Fruit fly (Drosophila melanogaster) whole organism, wandering third instar larva: ENCODE results near the gene CG6527.

Experiments used
- Abd-B ChIP-seq: fragments of >200 bp; optimal IDR thresholded peaks from 2 replicates; lab custom pipeline; 2017; ENCODE audit warnings: missing biosample characterization, missing genetic modification characterization
- CG32264 ChIP-seq: fragments of 200-800 bp; sonication (Bioruptor generic); optimal IDR thresholded peaks from 2 replicates; lab custom pipeline; 2016; ENCODE audit warnings: missing biosample characterization, missing genetic modification characterization
- CrebA ChIP-seq: fragments of 200-800 bp; sonication (Bioruptor generic); optimal IDR thresholded peaks from 2 replicates; lab custom pipeline; 2016; ENCODE audit warnings: missing biosample characterization, mild to moderate bottlenecking, missing genetic modification characterization, borderline replicate concordance
- Dfd ChIP-seq: fragments of >200 bp; optimal IDR thresholded peaks from 2 replicates; lab custom pipeline; 2017; ENCODE audit warnings: missing biosample characterization, missing genetic modification characterization
- Dif ChIP-seq: fragments of 200-275, 200-300 bp; sonication (Bioruptor generic); optimal IDR thresholded peaks from 2 replicates; lab custom pipeline; 2018; ENCODE audit warnings: missing biosample characterization, missing genetic modification characterization; ENCODE audit not compliant: partially characterized antibody
- HLH106 ChIP-seq: fragments of 200-800 bp; optimal IDR thresholded peaks from 3 replicates; lab custom pipeline; 2019; ENCODE audit warnings: missing biosample characterization, mild to moderate bottlenecking, missing genetic modification characterization, moderate library complexity
- Hnf4 ChIP-seq: fragments of 200-800 bp; sonication (Bioruptor generic); optimal IDR thresholded peaks from 2 replicates; lab custom pipeline; 2016; ENCODE audit warnings: missing biosample characterization, mild to moderate bottlenecking, missing genetic modification characterization
- Hr78 ChIP-seq: fragments of >200 bp; optimal IDR thresholded peaks from 2 replicates; lab custom pipeline; 2017; ENCODE audit warnings: missing biosample characterization, missing genetic modification characterization
- Hr83 ChIP-seq: fragments of 200-300 bp; sonication (Bioruptor generic); optimal IDR thresholded peaks from 2 replicates; lab custom pipeline; 2016; ENCODE audit warnings: missing biosample characterization, mild to moderate bottlenecking, missing genetic modification characterization, moderate library complexity; ENCODE audit not compliant: poor library complexity, severe bottlenecking
- Jra ChIP-seq: sonication (Bioruptor generic); optimal IDR thresholded peaks from 2 replicates; lab custom pipeline; 2016; ENCODE audit warnings: missing biosample characterization, missing genetic modification characterization
- Mio ChIP-seq: sonication (Bioruptor generic); optimal IDR thresholded peaks from 2 replicates; lab custom pipeline; 2016; ENCODE audit warnings: missing biosample characterization, missing genetic modification characterization
- Myc ChIP-seq: fragments of >200 bp; optimal IDR thresholded peaks from 2 replicates; lab custom pipeline; 2017
- N ChIP-seq: fragments of >200 bp; optimal IDR thresholded peaks from 2 replicates; lab custom pipeline; 2018; ENCODE audit warnings: missing biosample characterization, missing external identifiers, missing genetic modification characterization
- OdsH ChIP-seq: fragments of 200-800 bp; sonication (Bioruptor generic); optimal IDR thresholded peaks from 2 replicates; lab custom pipeline; 2016; ENCODE audit warnings: missing biosample characterization, mild to moderate bottlenecking, missing genetic modification characterization
- Rel ChIP-seq, 2 experiments: fragments of 200-800 bp; sonication (Bioruptor generic) in 1 of 2; optimal IDR thresholded peaks; 2 replicates in 1 of 2; 3 replicates in 1 of 2; lab custom pipeline; 2016 to 2019; ENCODE audit warnings: mild to moderate bottlenecking in 2 of 2, missing biosample characterization in 2 of 2, missing genetic modification characterization in 2 of 2, moderate library complexity in 1 of 2
- Sp1 ChIP-seq: fragments of 200-800 bp; sonication (Bioruptor generic); optimal IDR thresholded peaks from 3 replicates; lab custom pipeline; 2019; ENCODE audit warnings: missing biosample characterization, mild to moderate bottlenecking, missing genetic modification characterization, moderate library complexity
- br ChIP-seq: fragments of 200-800 bp; sonication (Bioruptor generic); optimal IDR thresholded peaks from 2 replicates; lab custom pipeline; 2016; ENCODE audit warnings: missing biosample characterization, missing genetic modification characterization
- dl ChIP-seq, 2 experiments: fragments of 175-275, 200-275 bp in 1 of 2; fragments of 200-275 bp in 1 of 2; sonication (Bioruptor generic); optimal IDR thresholded peaks; lab custom pipeline; 2018; ENCODE audit warnings: mild to moderate bottlenecking in 2 of 2, missing biosample characterization in 2 of 2, missing genetic modification characterization in 2 of 2, moderate library complexity in 2 of 2; ENCODE audit not compliant: partially characterized antibody in 2 of 2, insufficient read depth in 1 of 2
- dmrt93B ChIP-seq: fragments of 200-800 bp; sonication (Bioruptor generic); optimal IDR thresholded peaks from 2 replicates; lab custom pipeline; 2018; ENCODE audit warnings: missing biosample characterization, mild to moderate bottlenecking, missing genetic modification characterization
- dsf ChIP-seq: sonication (Bioruptor generic); optimal IDR thresholded peaks from 2 replicates; lab custom pipeline; 2016; ENCODE audit warnings: missing biosample characterization, missing genetic modification characterization, borderline replicate concordance
- ey ChIP-seq: fragments of 200-800 bp; sonication (Bioruptor generic); optimal IDR thresholded peaks from 2 replicates; lab custom pipeline; 2016; ENCODE audit warnings: missing biosample characterization, missing genetic modification characterization
- foxo ChIP-seq, 2 experiments: fragments of 200-800 bp; sonication (Bioruptor generic); optimal IDR thresholded peaks; 2 replicates in 1 of 2; 3 replicates in 1 of 2; lab custom pipeline; 2016 to 2017; ENCODE audit warnings: missing biosample characterization in 2 of 2, missing genetic modification characterization in 2 of 2
- jim ChIP-seq: fragments of 175-275, 200-325 bp; sonication (Bioruptor generic); optimal IDR thresholded peaks from 2 replicates; lab custom pipeline; 2016; ENCODE audit warnings: missing biosample characterization, mild to moderate bottlenecking, missing genetic modification characterization
- lola ChIP-seq: fragments of >200 bp; optimal IDR thresholded peaks from 2 replicates; lab custom pipeline; 2017; ENCODE audit warnings: missing biosample characterization, missing genetic modification characterization
- pan ChIP-seq: fragments of >200 bp; optimal IDR thresholded peaks from 2 replicates; lab custom pipeline; 2017
- psq ChIP-seq: fragments of 200-800 bp; sonication (Bioruptor generic); optimal IDR thresholded peaks from 3 replicates; lab custom pipeline; 2017; ENCODE audit warnings: missing biosample characterization, mild to moderate bottlenecking, missing genetic modification characterization, moderate library complexity
- rgr ChIP-seq: fragments of 200-800 bp; sonication (Bioruptor generic); optimal IDR thresholded peaks from 3 replicates; lab custom pipeline; 2016; ENCODE audit warnings: missing biosample characterization, mild to moderate bottlenecking, missing genetic modification characterization
- sage ChIP-seq: fragments of 200-800 bp; sonication (Bioruptor generic); optimal IDR thresholded peaks from 2 replicates; lab custom pipeline; 2016; ENCODE audit warnings: missing biosample characterization, mild to moderate bottlenecking, missing genetic modification characterization
- tai ChIP-seq: sonication (Bioruptor generic); optimal IDR thresholded peaks from 2 replicates; lab custom pipeline; 2016; ENCODE audit warnings: missing biosample characterization, missing genetic modification characterization
- usp ChIP-seq: fragments of >200 bp; optimal IDR thresholded peaks from 2 replicates; lab custom pipeline; 2017; ENCODE audit warnings: missing biosample characterization, missing genetic modification characterization

The CG6527 gene

dm6 chr3L:10558982-10559381 is at the start of gene CG6527:
TSS of gene CG6527 (minus strand) at chr3L:10559082.
- no peak for TF ChIP-seq ey (GFP tag; lab: Kevin White, UChicago)
- TF ChIP-seq dsf (GFP tag; lab: Kevin White, UChicago): no peak
- no peak for TF ChIP-seq Myc (lab: Kevin White, UChicago)
- no peak for TF ChIP-seq tai (GFP tag; lab: Kevin White, UChicago)
- no peak for TF ChIP-seq pan (lab: Kevin White, UChicago)
- TF ChIP-seq foxo (GFP tag; optimal IDR thresholded peaks at IDR 0.05; lab: Kevin White, UChicago): no peak
- no peak for TF ChIP-seq lola
- TF ChIP-seq Abd-B (GFP tag; lab: Kevin White, UChicago): no peak
- no peak for TF ChIP-seq sage (GFP tag; lab: Kevin White, UChicago)
- no peak for TF ChIP-seq Hr83
- TF ChIP-seq Hr78 (GFP tag; lab: Kevin White, UChicago): no peak
- no peak for TF ChIP-seq Dif
- no peak for TF ChIP-seq Rel (GFP tag; optimal IDR thresholded peaks at IDR 0.05; lab: Kevin White, UChicago)
- TF ChIP-seq Rel (tag; optimal IDR thresholded peaks at IDR 0.05; lab: Kevin White, UChicago): no peak
- TF ChIP-seq N: no peak
- no peak for TF ChIP-seq CG32264 (GFP tag; lab: Kevin White, UChicago)
- TF ChIP-seq Jra (GFP tag; lab: Kevin White, UChicago): no peak
- no peak for TF ChIP-seq br (GFP tag; lab: Kevin White, UChicago)

- TF ChIP-seq Hnf4 (GFP tag; lab: Kevin White, UChicago): no peak
- no peak for TF ChIP-seq Mio (GFP tag; lab: Kevin White, UChicago)
- no peak for TF ChIP-seq usp (GFP tag; lab: Kevin White, UChicago)
- TF ChIP-seq, all 38 proteins: peak for 0
These were observed 40.6 kb upstream of the CG6527 start for dm6 chr3L:10599512-10599911.

dm6 chr3L:10584965-10585364 is 26.1 kb upstream of the CG6527 start:
- TF ChIP-seq CrebA (GFP tag; lab: Kevin White, UChicago) (no peak), Dfd (peak; percentile 94), Jra (GFP tag; lab: Kevin White, UChicago) (no peak), Mio (GFP tag; lab: Kevin White, UChicago) (no peak), dmrt93B (GFP tag; lab: Kevin White, UChicago) (no peak), rgr (GFP tag; lab: Kevin White, UChicago) (no peak), sage (GFP tag; lab: Kevin White, UChicago) (no peak), Dif (no peak)

- TF ChIP-seq br (GFP tag; lab: Kevin White, UChicago) (no peak), Sp1 (GFP tag; lab: Kevin White, UChicago) (no peak), N (no peak), psq (GFP tag; lab: Kevin White, UChicago) (no peak), Dfd (peak; percentile 98)
These were observed 22.9 kb upstream of the CG6527 start for dm6 chr3L:10581688-10582288.

DNA sequence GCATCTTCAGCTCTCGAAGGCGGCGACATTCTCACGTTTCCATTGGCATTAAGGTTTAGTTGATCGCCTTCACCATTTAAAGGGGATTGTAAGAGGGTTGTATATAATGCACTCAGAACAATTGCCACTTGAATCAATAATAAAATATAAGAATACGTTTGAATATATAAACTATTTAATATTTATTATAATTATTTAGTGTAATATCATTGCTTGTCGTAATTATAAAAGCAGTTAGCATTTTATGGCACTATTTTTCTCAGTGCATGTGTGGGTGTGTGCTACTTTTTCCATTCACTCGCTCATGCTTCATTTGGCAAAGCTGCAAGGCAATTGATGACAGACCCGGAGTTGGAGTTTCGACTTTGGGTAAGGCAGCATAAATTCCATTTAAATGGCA is 3.4 kb upstream of the CG6527 start:
- TF ChIP-seq HLH106 (tag; lab: Kevin White, UChicago): peak; percentile 46
- TF ChIP-seq lola: no peak
- peak; percentile 31 for TF ChIP-seq Sp1 (GFP tag; lab: Kevin White, UChicago)
- TF ChIP-seq br (GFP tag; lab: Kevin White, UChicago): no peak
- TF ChIP-seq OdsH (GFP tag; lab: Kevin White, UChicago): peak; percentile 3
- peak in 1 of 2 experiments; percentile 12 for TF ChIP-seq foxo (GFP tag; optimal IDR thresholded peaks at IDR 0.05; lab: Kevin White, UChicago)
- no peak for TF ChIP-seq pan (lab: Kevin White, UChicago)
- TF ChIP-seq rgr (GFP tag; lab: Kevin White, UChicago): peak; percentile 26
- TF ChIP-seq Abd-B (GFP tag; lab: Kevin White, UChicago): no peak
- TF ChIP-seq Dfd: no peak
- no peak for TF ChIP-seq Dif
- TF ChIP-seq dl (GFP tag; optimal IDR thresholded peaks at IDR 0.05; lab: Kevin White, UChicago; ENCODE audit: insufficient read depth in 1 of 2, partially characterized antibody in 2 of 2): no peak
- TF ChIP-seq jim (GFP tag; lab: Kevin White, UChicago): no peak
- TF ChIP-seq psq (GFP tag; lab: Kevin White, UChicago): no peak
- TF ChIP-seq Myc (lab: Kevin White, UChicago): no peak
- no peak for TF ChIP-seq usp (GFP tag; lab: Kevin White, UChicago)
